Fruit fly (Drosophila melanogaster): ENCODE measurements around the gene Pcif1.

DNA sequence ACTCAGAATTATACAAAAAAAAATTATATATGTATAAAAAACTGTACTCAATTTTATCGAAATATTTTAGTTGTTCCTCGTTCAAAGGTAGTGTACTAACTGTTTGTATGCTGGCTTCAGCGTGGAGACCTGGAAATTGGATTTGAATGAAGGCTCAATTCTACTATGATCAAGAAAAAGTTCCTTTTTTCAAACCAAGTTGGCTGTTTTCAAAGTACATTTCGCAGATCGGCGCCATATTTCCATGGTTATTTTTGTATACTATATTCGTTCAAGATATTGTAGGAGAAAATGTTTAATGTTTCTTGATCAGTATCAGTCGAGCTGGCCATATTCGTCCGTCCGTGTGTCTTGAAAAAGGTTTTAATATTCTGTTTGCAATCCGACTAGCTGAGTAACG is 31.9 kb upstream of the Pcif1 start, which contains the start of gene Mst77F:
- TF ChIP-seq CG11617 (GFP tag; optimal IDR thresholded peaks at IDR 0.05) (no peak), CG1620 (GFP tag; optimal IDR thresholded peaks at IDR 0.05) (no peak), CG7045 (GFP tag; optimal IDR thresholded peaks at IDR 0.05) (no peak), cic (GFP tag; optimal IDR thresholded peaks at IDR 0.05) (no peak), Mnt (GFP tag; optimal IDR thresholded peaks at IDR 0.05) (no peak), cnc (optimal IDR thresholded peaks at IDR 0.05) (no peak)

All from whole organism, adult.